Worm (Caenorhabditis elegans) whole organism, L3 larva: ENCODE measurements around the gene Y38E10A.14.

Experiments used
- ama-1 ChIP-seq: fragments of 150-350 bp; optimal IDR thresholded peaks from 2 replicates; lab custom pipeline; 2018
- ceh-28 ChIP-seq: fragments of 150-350 bp; optimal IDR thresholded peaks from 2 replicates; lab custom pipeline; 2014; ENCODE audit warnings: missing biosample characterization, missing genetic modification reagents, missing genetic modification characterization
- lin-15B ChIP-seq: fragments of 150-350 bp; optimal IDR thresholded peaks from 2 replicates; lab custom pipeline; 2014; ENCODE audit warnings: missing biosample characterization, missing genetic modification characterization
- sea-2 ChIP-seq: fragments of 150-350 bp; sonication (generic microtip); optimal IDR thresholded peaks from 4 replicates; lab custom pipeline; 2014; ENCODE audit warnings: missing biosample characterization, missing genetic modification reagents, missing genetic modification characterization

- TF ChIP-seq lin-15B (tag; lab: Kevin White, UChicago) (no peak), ceh-28 (tag; lab: Kevin White, UChicago) (no peak), ama-1 (lab: Kevin White, UChicago) (no peak), sea-2 (GFP tag; lab: Kevin White, UChicago) (no peak)
Measured at ce11 chrII:12615413-12615812, 8.9 kb downstream of the Y38E10A.14 start.
